Worm (Caenorhabditis elegans) whole organism, mixed stage, embryonic: ENCODE measurements around the gene xol-1.

ENCODE experiments used
- M03D4.4 ChIP-seq: sonication (generic microtip); optimal IDR thresholded peaks from 2 replicates; lab custom pipeline; 2017; ENCODE audit warnings: mild to moderate bottlenecking, missing genetic modification characterization, missing compliant biosample characterization
- bed-3 ChIP-seq: fragments of 200-800 bp; sonication (Bioruptor generic); optimal IDR thresholded peaks from 3 replicates; lab custom pipeline; 2018; ENCODE audit warnings: mild to moderate bottlenecking, missing genetic modification characterization, moderate library complexity, missing compliant biosample characterization
- ceh-39 ChIP-seq: fragments of 150-350 bp; optimal IDR thresholded peaks from 2 replicates; lab custom pipeline; 2014; ENCODE audit warnings: missing biosample characterization, missing genetic modification characterization
- ceh-43 ChIP-seq: fragments of 200-800 bp; sonication (Bioruptor generic); optimal IDR thresholded peaks from 2 replicates; lab custom pipeline; 2018; ENCODE audit warnings: mild to moderate bottlenecking, missing genetic modification characterization, moderate library complexity, missing compliant biosample characterization
- ceh-83 ChIP-seq: fragments of 200-800 bp; sonication (Bioruptor generic); optimal IDR thresholded peaks from 2 replicates; lab custom pipeline; 2018; ENCODE audit warnings: mild to moderate bottlenecking, missing genetic modification characterization, missing compliant biosample characterization
- ces-1 ChIP-seq: fragments of 150-350 bp; optimal IDR thresholded peaks from 2 replicates; lab custom pipeline; 2014; ENCODE audit warnings: missing biosample characterization, missing genetic modification reagents, missing genetic modification characterization
- cnd-1 ChIP-seq: fragments of 200-800 bp; sonication (Bioruptor generic); optimal IDR thresholded peaks from 2 replicates; lab custom pipeline; 2018; ENCODE audit warnings: mild to moderate bottlenecking, missing genetic modification characterization, missing compliant biosample characterization
- drap-1 ChIP-seq: fragments of 200-800 bp; sonication (Bioruptor generic); optimal IDR thresholded peaks from 3 replicates; lab custom pipeline; 2018; ENCODE audit warnings: mild to moderate bottlenecking, missing genetic modification characterization, missing compliant biosample characterization
- ham-2 ChIP-seq: fragments of 200-800 bp; sonication (Bioruptor generic); optimal IDR thresholded peaks from 2 replicates; lab custom pipeline; 2018; ENCODE audit warnings: mild to moderate bottlenecking, missing genetic modification characterization, missing compliant biosample characterization
- hlh-1 ChIP-seq: fragments of 150-350 bp; optimal IDR thresholded peaks from 2 replicates; lab custom pipeline; 2014; ENCODE audit warnings: missing biosample characterization, missing genetic modification reagents, missing genetic modification characterization
- lin-32 ChIP-seq: fragments of 200-800 bp; sonication (Bioruptor generic); optimal IDR thresholded peaks from 2 replicates; lab custom pipeline; 2018; ENCODE audit warnings: mild to moderate bottlenecking, missing genetic modification characterization, missing compliant biosample characterization
- mab-5 ChIP-seq: fragments of 150-350 bp; optimal IDR thresholded peaks from 2 replicates; lab custom pipeline; 2014; ENCODE audit warnings: missing biosample characterization, missing genetic modification characterization
- mls-2 ChIP-seq: sonication (generic microtip); optimal IDR thresholded peaks from 2 replicates; lab custom pipeline; 2016; ENCODE audit warnings: mild to moderate bottlenecking, missing genetic modification characterization, moderate library complexity, missing compliant biosample characterization
- nhr-12 ChIP-seq: fragments of 150-350 bp; optimal IDR thresholded peaks from 2 replicates; lab custom pipeline; 2014; ENCODE audit warnings: missing biosample characterization, missing genetic modification characterization
- nhr-2 ChIP-seq: fragments of 150-350 bp; optimal IDR thresholded peaks from 2 replicates; lab custom pipeline; 2014; ENCODE audit warnings: missing biosample characterization, missing genetic modification characterization
- nhr-237 ChIP-seq: fragments of 150-350 bp; optimal IDR thresholded peaks from 2 replicates; lab custom pipeline; 2014; ENCODE audit warnings: missing biosample characterization, missing genetic modification characterization
- nhr-28 ChIP-seq: fragments of 150-350 bp; optimal IDR thresholded peaks from 2 replicates; lab custom pipeline; 2014; ENCODE audit warnings: missing biosample characterization, missing genetic modification characterization
- pha-4 ChIP-seq: fragments of 150-350 bp; optimal IDR thresholded peaks from 2 replicates; lab custom pipeline; 2018; ENCODE audit warnings: missing biosample characterization, missing genetic modification reagents, missing genetic modification characterization
- sem-2 ChIP-seq: fragments of 200-800 bp; sonication (Bioruptor generic); optimal IDR thresholded peaks from 2 replicates; lab custom pipeline; 2018; ENCODE audit warnings: mild to moderate bottlenecking, missing genetic modification characterization, missing compliant biosample characterization
- sptf-1 ChIP-seq: sonication (generic microtip); optimal IDR thresholded peaks from 2 replicates; lab custom pipeline; 2017; ENCODE audit warnings: mild to moderate bottlenecking, missing genetic modification characterization, moderate library complexity, missing compliant biosample characterization
- tbx-8 ChIP-seq: fragments of 200-800 bp; sonication (Bioruptor generic); optimal IDR thresholded peaks from 2 replicates; lab custom pipeline; 2018; ENCODE audit warnings: mild to moderate bottlenecking, missing genetic modification characterization, moderate library complexity, missing compliant biosample characterization
- unc-120 ChIP-seq: sonication (generic microtip); optimal IDR thresholded peaks from 2 replicates; lab custom pipeline; 2017; ENCODE audit warnings: missing genetic modification characterization, missing compliant biosample characterization; ENCODE audit not compliant: poor library complexity, severe bottlenecking
- unc-62 ChIP-seq: fragments of 150-350 bp; optimal IDR thresholded peaks from 2 replicates; lab custom pipeline; 2014; ENCODE audit warnings: missing biosample characterization, missing genetic modification reagents, missing genetic modification characterization
- zip-8 ChIP-seq: fragments of 150-350 bp; optimal IDR thresholded peaks from 2 replicates; lab custom pipeline; 2014; ENCODE audit warnings: missing biosample characterization, missing genetic modification characterization
- ztf-11 ChIP-seq: fragments of 150-350 bp; optimal IDR thresholded peaks from 2 replicates; lab custom pipeline; 2014; ENCODE audit warnings: missing biosample characterization, missing genetic modification characterization

Gene xol-1

ce11 chrX:8005967-8006366 lies 35.1 kb upstream of the xol-1 start:
- TF ChIP-seq ces-1 (GFP tag; lab: Kevin White, UChicago) (peak; percentile 70), M03D4.4 (tag; lab: Kevin White, UChicago) (no peak), sptf-1 (tag; lab: Kevin White, UChicago) (peak; percentile 10)

ce11 chrX:8010652-8011051 lies 30.5 kb upstream of the xol-1 start:
- TF ChIP-seq drap-1 (GFP tag; lab: Kevin White, UChicago) (no peak), nhr-12 (tag; lab: Kevin White, UChicago) (no peak), mab-5 (tag; lab: Kevin White, UChicago) (no peak), ztf-11 (tag; lab: Kevin White, UChicago) (no peak), cnd-1 (tag; lab: Kevin White, UChicago) (no peak), ceh-43 (no peak), nhr-28 (tag; lab: Kevin White, UChicago) (no peak), pha-4 (tag; lab: Kevin White, UChicago) (no peak), ceh-39 (tag; lab: Kevin White, UChicago) (no peak), unc-120 (tag; lab: Kevin White, UChicago) (no peak), nhr-237 (tag; lab: Kevin White, UChicago) (no peak)

- TF ChIP-seq zip-8 (tag; lab: Kevin White, UChicago): no peak
- TF ChIP-seq nhr-12 (tag; lab: Kevin White, UChicago): no peak
- no peak for TF ChIP-seq M03D4.4 (tag; lab: Kevin White, UChicago)
- TF ChIP-seq nhr-2 (tag; lab: Kevin White, UChicago): no peak
Observed at ce11 chrX:8014407-8015003, 26.6 kb upstream of the xol-1 start, which contains the start of gene unk-1. unk-1 (plus strand) TSS chrX:8014983.

ce11 chrX:8015889-8016288 lies 25.2 kb upstream of the xol-1 start:
- TF ChIP-seq ham-2 (GFP tag; lab: Kevin White, UChicago): no peak
- no peak for TF ChIP-seq ceh-43
- no peak for TF ChIP-seq lin-32 (GFP tag; lab: Kevin White, UChicago)
- TF ChIP-seq ces-1 (GFP tag; lab: Kevin White, UChicago): no peak
- no peak for TF ChIP-seq nhr-12 (tag; lab: Kevin White, UChicago)
- TF ChIP-seq ceh-83 (GFP tag; lab: Kevin White, UChicago): no peak

ce11 chrX:8017305-8017704 lies 23.8 kb upstream of the xol-1 start:
- TF ChIP-seq hlh-1 (tag; lab: Kevin White, UChicago): no peak
- TF ChIP-seq ham-2 (GFP tag; lab: Kevin White, UChicago): no peak
- TF ChIP-seq sptf-1 (tag; lab: Kevin White, UChicago): peak; percentile 40
- no peak for TF ChIP-seq lin-32 (GFP tag; lab: Kevin White, UChicago)
- no peak for TF ChIP-seq nhr-237 (tag; lab: Kevin White, UChicago)
- no peak for TF ChIP-seq ceh-43
- peak; percentile 10 for TF ChIP-seq mls-2 (tag; lab: Kevin White, UChicago)
- TF ChIP-seq drap-1 (GFP tag; lab: Kevin White, UChicago): no peak
- TF ChIP-seq, all 35 proteins: peak for 2

- TF ChIP-seq nhr-2 (tag; lab: Kevin White, UChicago): no peak
- TF ChIP-seq zip-8 (tag; lab: Kevin White, UChicago): no peak
- no peak for TF ChIP-seq sem-2 (GFP tag; lab: Kevin White, UChicago)
- no peak for TF ChIP-seq ceh-39 (tag; lab: Kevin White, UChicago)
- TF ChIP-seq drap-1 (GFP tag; lab: Kevin White, UChicago): no peak
- TF ChIP-seq M03D4.4 (tag; lab: Kevin White, UChicago): no peak
- TF ChIP-seq cnd-1 (tag; lab: Kevin White, UChicago): no peak
- TF ChIP-seq mls-2 (tag; lab: Kevin White, UChicago): no peak
- no peak for TF ChIP-seq nhr-12 (tag; lab: Kevin White, UChicago)
- no peak for TF ChIP-seq pha-4 (tag; lab: Kevin White, UChicago)
- no peak for TF ChIP-seq bed-3 (GFP tag; lab: Kevin White, UChicago)
- TF ChIP-seq tbx-8 (GFP tag; lab: Kevin White, UChicago): no peak
- TF ChIP-seq ham-2 (GFP tag; lab: Kevin White, UChicago): no peak
- TF ChIP-seq ceh-83 (GFP tag; lab: Kevin White, UChicago): no peak
- TF ChIP-seq unc-62 (GFP tag; lab: Kevin White, UChicago): no peak
Observed at ce11 chrX:8017759-8018158, 23.4 kb upstream of the xol-1 start, which contains the start of gene C34D10.5. C34D10.5 (plus strand) TSS chrX:8018027.
